Worm (Caenorhabditis elegans) whole organism, L2 larva: ENCODE measurements around the gene attf-5.

Source experiments
- dmd-4 ChIP-seq: sonication (generic microtip); optimal IDR thresholded peaks from 2 replicates; lab custom pipeline; 2017; ENCODE audit warnings: missing biosample characterization, missing genetic modification characterization
- elt-3 ChIP-seq: sonication (generic microtip); optimal IDR thresholded peaks from 2 replicates; lab custom pipeline; 2017; ENCODE audit warnings: missing biosample characterization, missing genetic modification characterization
- fos-1 ChIP-seq: fragments of 150-350 bp; optimal IDR thresholded peaks from 2 replicates; lab custom pipeline; 2014; ENCODE audit warnings: missing biosample characterization, missing genetic modification characterization
- mdl-1 ChIP-seq, 2 experiments: fragments of 150-350 bp in 1 of 2; sonication (generic microtip) in 1 of 2; optimal IDR thresholded peaks; 2 replicates each; lab custom pipeline; 2017; ENCODE audit warnings: missing biosample characterization in 2 of 2, missing genetic modification characterization in 2 of 2
- nhr-6 ChIP-seq: fragments of 150-350 bp; optimal IDR thresholded peaks from 2 replicates; lab custom pipeline; 2014; ENCODE audit warnings: missing biosample characterization, missing genetic modification characterization
- snpc-4 ChIP-seq: fragments of 150-350 bp; optimal IDR thresholded peaks from 2 replicates; lab custom pipeline; 2014; ENCODE audit warnings: missing biosample characterization, missing genetic modification characterization
- unc-39 ChIP-seq: fragments of 150-350 bp; optimal IDR thresholded peaks from 2 replicates; lab custom pipeline; 2014; ENCODE audit warnings: missing biosample characterization, missing genetic modification characterization
- unc-55 ChIP-seq: fragments of 150-350 bp; sonication (generic microtip); optimal IDR thresholded peaks from 3 replicates; lab custom pipeline; 2014; ENCODE audit warnings: missing biosample characterization, missing genetic modification reagents, missing genetic modification characterization
- ztf-11 ChIP-seq: sonication (generic microtip); optimal IDR thresholded peaks from 2 replicates; lab custom pipeline; 2017; ENCODE audit warnings: missing biosample characterization, missing genetic modification characterization

ce11 chrX:828603-829002 is 40.5 kb downstream of the attf-5 start, which contains the start of gene wdr-54:
- TF ChIP-seq unc-39 (tag; lab: Kevin White, UChicago) (no peak), fos-1 (tag; lab: Kevin White, UChicago) (no peak), snpc-4 (no peak), ztf-11 (no peak), nhr-6 (tag; lab: Kevin White, UChicago) (no peak), unc-55 (no peak), mdl-1 (tag; optimal IDR thresholded peaks at IDR 0.05; lab: Kevin White, UChicago) (no peak), elt-3 (tag; lab: Kevin White, UChicago) (no peak), dmd-4 (tag; lab: Kevin White, UChicago) (no peak)
